Fruit fly (Drosophila melanogaster) whole organism, embryonic: ENCODE measurements around the gene HHEX.
A peak's percentile ranks its signal among the peaks of the same experiment; 100 is the strongest.

Source experiments
- Antp ChIP-seq: fragments of 200-800 bp; sonication (Bioruptor generic); optimal IDR thresholded peaks from 3 replicates; lab custom pipeline; 2016; ENCODE audit warnings: missing biosample characterization, missing genetic modification characterization
- B-H2 ChIP-seq: fragments of 200-800 bp; sonication (Bioruptor generic); optimal IDR thresholded peaks from 2 replicates; lab custom pipeline; 2018; ENCODE audit warnings: missing biosample characterization, mild to moderate bottlenecking, missing genetic modification characterization
- CG11093 ChIP-seq: fragments of 200-800 bp; sonication (Bioruptor generic); IDR thresholded peaks from 3 replicates; pipeline ENCODE4 v1.3.6; 2022; ENCODE audit warnings: missing biosample characterization, missing genetic modification characterization
- CG11695 ChIP-seq: fragments of 200-800 bp; sonication (Bioruptor generic); IDR thresholded peaks from 3 replicates; pipeline ENCODE4 v1.3.6; 2022; ENCODE audit warnings: missing biosample characterization, missing genetic modification characterization
- CG13123 ChIP-seq: fragments of 200-800 bp; sonication (Bioruptor generic); optimal IDR thresholded peaks from 2 replicates; lab custom pipeline; 2016; ENCODE audit warnings: missing biosample characterization, missing genetic modification characterization
- CG13624 ChIP-seq: fragments of 200-800 bp; sonication (Bioruptor generic); optimal IDR thresholded peaks from 2 replicates; lab custom pipeline; 2016; ENCODE audit warnings: missing biosample characterization, missing genetic modification characterization
- CG14710 ChIP-seq: fragments of 200-800 bp; sonication (Bioruptor generic); optimal IDR thresholded peaks from 3 replicates; lab custom pipeline; 2019; ENCODE audit warnings: missing biosample characterization, mild to moderate bottlenecking, missing genetic modification characterization, moderate library complexity
- CG14860 ChIP-seq: fragments of 200-800 bp; sonication (Bioruptor generic); IDR thresholded peaks from 3 replicates; pipeline ENCODE4 v1.3.6; 2022; ENCODE audit warnings: missing biosample characterization, missing genetic modification characterization; ENCODE audit not compliant: partially characterized antibody
- CG14965 ChIP-seq: fragments of 200-800 bp; sonication (Bioruptor generic); optimal IDR thresholded peaks from 2 replicates; lab custom pipeline; 2016; ENCODE audit warnings: missing biosample characterization, missing genetic modification characterization, borderline replicate concordance
- CG15514 ChIP-seq: fragments of 200-800 bp; sonication (Bioruptor generic); optimal IDR thresholded peaks from 3 replicates; lab custom pipeline; 2017; ENCODE audit warnings: missing biosample characterization, missing genetic modification characterization, mild to moderate bottlenecking, moderate library complexity, missing genetic modification reagents
- CG18011 ChIP-seq: fragments of 200-800 bp; sonication (Bioruptor generic); optimal IDR thresholded peaks from 2 replicates; lab custom pipeline; 2017; ENCODE audit warnings: missing biosample characterization, missing genetic modification characterization, mild to moderate bottlenecking, moderate library complexity, missing genotype
- CG2116 ChIP-seq: fragments of 200-800 bp; sonication (Bioruptor generic); optimal IDR thresholded peaks from 3 replicates; lab custom pipeline; 2018; ENCODE audit warnings: missing biosample characterization, mild to moderate bottlenecking, missing genetic modification characterization
- CG3065 ChIP-seq: fragments of 200-800 bp; sonication (Bioruptor generic); optimal IDR thresholded peaks from 2 replicates; lab custom pipeline; 2016; ENCODE audit warnings: missing biosample characterization, missing genetic modification characterization
- CG31224 ChIP-seq: fragments of 200-800 bp; sonication (Bioruptor generic); IDR thresholded peaks from 2 replicates; pipeline ENCODE4 v1.3.6; 2022; ENCODE audit warnings: missing biosample characterization, missing genetic modification characterization
- CG34422 ChIP-seq: fragments of 200-800 bp; sonication (Bioruptor generic); IDR thresholded peaks from 3 replicates; pipeline ENCODE4 v1.3.6; 2022; ENCODE audit warnings: missing biosample characterization, missing genetic modification characterization
- CG3995 ChIP-seq: fragments of 200-800 bp; sonication (Bioruptor generic); optimal IDR thresholded peaks from 3 replicates; lab custom pipeline; 2016; ENCODE audit warnings: missing biosample characterization, missing genetic modification characterization
- CG5245 ChIP-seq: fragments of 200-800 bp; sonication (Bioruptor generic); optimal IDR thresholded peaks from 3 replicates; lab custom pipeline; 2016; ENCODE audit warnings: missing biosample characterization, missing genetic modification characterization
- CG7556 ChIP-seq: fragments of 200-800 bp; sonication (Bioruptor generic); optimal IDR thresholded peaks from 2 replicates; lab custom pipeline; 2017; ENCODE audit warnings: missing biosample characterization, mild to moderate bottlenecking, missing genetic modification characterization
- CG7928 ChIP-seq: fragments of 200-800 bp; sonication (Bioruptor generic); optimal IDR thresholded peaks from 2 replicates; lab custom pipeline; 2017; ENCODE audit warnings: missing biosample characterization, mild to moderate bottlenecking, missing genetic modification characterization
- CG8089 ChIP-seq: fragments of 200-800 bp; sonication (Bioruptor generic); optimal IDR thresholded peaks from 3 replicates; lab custom pipeline; 2016; ENCODE audit warnings: missing biosample characterization, missing genetic modification characterization
- CG8944 ChIP-seq: fragments of 200-800 bp; sonication (Bioruptor generic); optimal IDR thresholded peaks from 3 replicates; lab custom pipeline; 2016; ENCODE audit warnings: missing biosample characterization, missing genetic modification characterization
- CG9609 ChIP-seq: fragments of 200-800 bp; sonication (Bioruptor generic); optimal IDR thresholded peaks from 3 replicates; lab custom pipeline; 2016; ENCODE audit warnings: missing biosample characterization, missing genetic modification characterization
- Dad ChIP-seq: fragments of 200-800 bp; sonication (Bioruptor generic); optimal IDR thresholded peaks from 3 replicates; lab custom pipeline; 2016; ENCODE audit warnings: missing biosample characterization, missing genetic modification characterization
- Dref ChIP-seq: fragments of 200-800 bp; sonication (Bioruptor generic); IDR thresholded peaks from 2 replicates; pipeline ENCODE4 v1.3.6; 2022; ENCODE audit warnings: missing biosample characterization, missing genetic modification characterization
- Ets97D ChIP-seq: fragments of 200-800 bp; sonication (Bioruptor generic); optimal IDR thresholded peaks from 3 replicates; lab custom pipeline; 2016; ENCODE audit warnings: missing biosample characterization, missing genetic modification characterization
- MTF-1 ChIP-seq: fragments of 200-800 bp; sonication (Bioruptor generic); optimal IDR thresholded peaks from 2 replicates; lab custom pipeline; 2018; ENCODE audit warnings: missing biosample characterization, mild to moderate bottlenecking, missing genetic modification characterization, borderline replicate concordance
- Meics ChIP-seq: fragments of 200-800 bp; sonication (Bioruptor generic); optimal IDR thresholded peaks from 2 replicates; lab custom pipeline; 2017; ENCODE audit warnings: missing biosample characterization, mild to moderate bottlenecking, missing genetic modification characterization
- Nf-YB ChIP-seq: fragments of 200-800 bp; sonication (Bioruptor generic); optimal IDR thresholded peaks from 3 replicates; lab custom pipeline; 2019; ENCODE audit warnings: missing biosample characterization, mild to moderate bottlenecking, missing genetic modification characterization, moderate library complexity
- Oaz ChIP-seq: fragments of 200-800 bp; sonication (Bioruptor generic); IDR thresholded peaks from 2 replicates; pipeline ENCODE4 v1.3.6; 2022; ENCODE audit warnings: missing biosample characterization, missing genetic modification characterization
- Six4 ChIP-seq: fragments of 200-800 bp; sonication (Bioruptor generic); optimal IDR thresholded peaks from 2 replicates; lab custom pipeline; 2016; ENCODE audit warnings: missing biosample characterization, missing genetic modification characterization
- Taf1 ChIP-seq: fragments of 200-800 bp; sonication (Bioruptor generic); IDR thresholded peaks from 2 replicates; pipeline ENCODE4 v1.3.6; 2022; ENCODE audit warnings: missing biosample characterization, missing genetic modification characterization
- Usf ChIP-seq: fragments of 200-800 bp; sonication (Bioruptor generic); optimal IDR thresholded peaks from 2 replicates; lab custom pipeline; 2017; ENCODE audit warnings: missing genotype, missing biosample characterization, missing genetic modification characterization
- ci ChIP-seq: fragments of 200-800 bp; sonication (Bioruptor generic); IDR thresholded peaks from 3 replicates; pipeline ENCODE4 v1.3.6; 2022; ENCODE audit warnings: missing biosample characterization, missing genetic modification characterization
- corto ChIP-seq: fragments of 200-800 bp; sonication (Bioruptor generic); optimal IDR thresholded peaks from 2 replicates; lab custom pipeline; 2016; ENCODE audit warnings: missing biosample characterization, mild to moderate bottlenecking, missing genetic modification characterization, moderate library complexity
- da ChIP-seq: fragments of 200-800 bp; sonication (Bioruptor generic); optimal IDR thresholded peaks from 2 replicates; lab custom pipeline; 2016; ENCODE audit warnings: missing biosample characterization, missing genetic modification characterization
- dan ChIP-seq: fragments of 200-800 bp; sonication (Bioruptor generic); IDR thresholded peaks from 2 replicates; pipeline ENCODE4 v1.3.6; 2022; ENCODE audit warnings: missing biosample characterization, missing genetic modification characterization
- exex ChIP-seq: fragments of 200-800 bp; sonication (Bioruptor generic); optimal IDR thresholded peaks from 4 replicates; lab custom pipeline; 2018; ENCODE audit warnings: missing biosample characterization, mild to moderate bottlenecking, missing genetic modification characterization, moderate library complexity
- eyg ChIP-seq: fragments of 200-800 bp; sonication (Bioruptor generic); optimal IDR thresholded peaks from 3 replicates; lab custom pipeline; 2016; ENCODE audit warnings: missing biosample characterization, missing genetic modification characterization
- fru ChIP-seq: fragments of >200 bp; optimal IDR thresholded peaks from 2 replicates; lab custom pipeline; 2017
- gce ChIP-seq: fragments of 200-800 bp; sonication (Bioruptor generic); IDR thresholded peaks from 3 replicates; pipeline ENCODE4 v1.3.6; 2022; ENCODE audit warnings: missing biosample characterization, missing genetic modification characterization
- h ChIP-seq: fragments of >200 bp; optimal IDR thresholded peaks from 2 replicates; lab custom pipeline; 2017
- jing ChIP-seq: fragments of 200-800 bp; sonication (Bioruptor generic); optimal IDR thresholded peaks from 2 replicates; lab custom pipeline; 2018; ENCODE audit warnings: missing biosample characterization, mild to moderate bottlenecking, missing genetic modification characterization
- kni ChIP-seq: fragments of 200-800 bp; sonication (Bioruptor generic); optimal IDR thresholded peaks from 3 replicates; lab custom pipeline; 2017; ENCODE audit warnings: mild to moderate bottlenecking, missing biosample characterization, missing genetic modification reagents, missing genetic modification characterization
- odd ChIP-seq: fragments of 200-800 bp; sonication (Bioruptor generic); optimal IDR thresholded peaks from 2 replicates; lab custom pipeline; 2017; ENCODE audit warnings: missing biosample characterization, mild to moderate bottlenecking, missing genetic modification characterization
- peb ChIP-seq: fragments of 200-800 bp; sonication (Bioruptor generic); IDR thresholded peaks from 2 replicates; pipeline ENCODE4 v1.3.6; 2022; ENCODE audit warnings: missing biosample characterization, missing genetic modification characterization
- pnt ChIP-seq: fragments of 200-800 bp; sonication (Bioruptor generic); optimal IDR thresholded peaks from 3 replicates; lab custom pipeline; 2016; ENCODE audit warnings: missing biosample characterization, missing genetic modification characterization
- repo ChIP-seq: fragments of 200-800 bp; sonication (Bioruptor generic); optimal IDR thresholded peaks from 2 replicates; lab custom pipeline; 2016; ENCODE audit warnings: missing biosample characterization, missing genetic modification characterization
- run ChIP-seq: fragments of 200-800 bp; sonication (Bioruptor generic); optimal IDR thresholded peaks from 3 replicates; lab custom pipeline; 2018; ENCODE audit warnings: missing biosample characterization, mild to moderate bottlenecking, missing genetic modification characterization
- salm ChIP-seq: fragments of 200-800 bp; sonication (Bioruptor generic); optimal IDR thresholded peaks from 2 replicates; lab custom pipeline; 2018; ENCODE audit warnings: missing biosample characterization, mild to moderate bottlenecking, missing genetic modification characterization
- sob ChIP-seq: fragments of 200-800 bp; sonication (Bioruptor generic); IDR thresholded peaks from 2 replicates; pipeline ENCODE4 v1.3.6; 2022; ENCODE audit warnings: missing biosample characterization, missing genetic modification characterization
- wor ChIP-seq: fragments of 200-800 bp; sonication (Bioruptor generic); IDR thresholded peaks from 2 replicates; pipeline ENCODE4 v1.3.6; 2022; ENCODE audit warnings: missing biosample characterization, missing genetic modification characterization

Gene HHEX

DNA sequence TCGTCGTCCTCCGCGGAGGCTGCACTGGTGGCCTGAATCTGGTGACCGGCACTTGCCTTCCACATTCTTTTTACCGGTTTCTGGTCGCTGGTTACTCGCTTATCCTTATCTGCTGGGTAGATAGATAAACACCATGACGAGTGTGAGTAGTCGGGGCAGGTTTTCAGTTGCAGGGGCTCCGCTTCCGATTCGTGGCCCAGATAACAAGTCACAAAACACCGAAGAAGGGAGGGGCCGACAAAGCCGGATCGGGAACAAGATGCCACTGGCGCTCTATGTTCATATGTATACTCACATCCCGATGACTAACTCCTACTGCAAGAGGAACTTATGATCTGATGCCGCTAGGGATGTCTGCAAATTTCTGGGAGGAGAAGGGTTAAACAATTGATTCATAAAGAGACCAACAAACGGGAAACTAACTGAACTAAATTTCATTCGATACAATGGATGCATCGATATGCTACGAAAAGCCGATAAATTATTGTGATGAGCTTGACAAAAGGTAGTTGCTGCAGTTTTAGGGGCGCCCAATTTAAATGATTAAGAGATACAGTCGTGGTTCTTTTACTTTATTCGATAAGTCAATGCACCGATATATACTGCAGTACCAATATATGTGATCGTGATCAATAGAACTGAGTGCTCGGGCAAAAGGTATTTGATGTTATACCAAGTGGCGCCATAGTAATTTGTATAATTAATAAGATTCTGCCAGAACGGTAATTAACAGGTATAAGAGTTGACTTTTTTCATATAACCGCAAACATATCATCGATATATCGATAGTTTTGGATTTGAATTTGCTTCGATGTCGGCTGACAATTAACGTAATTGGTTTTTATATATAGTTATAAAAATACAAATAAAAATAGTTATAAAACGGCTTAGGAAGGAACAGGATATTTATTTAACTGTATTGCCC lies 16.5 kb downstream of the HHEX start, which contains the start of gene Cortactin (continued):
- TF ChIP-seq CG3995 (peak; percentile 90), Meics (GFP tag; lab: Kevin White, UChicago) (no peak), CG8089 (GFP tag; lab: Kevin White, UChicago) (no peak), CG15514 (peak; percentile 62), Usf (GFP tag; lab: Kevin White, UChicago) (no peak), CG31224 (no peak), dan (GFP tag; lab: Robert Waterston, UW) (no peak), CG7928 (no peak), repo (GFP tag; lab: Kevin White, UChicago) (no peak), Oaz (GFP tag; lab: Robert Waterston, UW) (no peak), exex (tag; lab: Kevin White, UChicago) (no peak), Dref (GFP tag; lab: Robert Waterston, UW) (peak; percentile 100), Ets97D (GFP tag; lab: Kevin White, UChicago) (peak; percentile 85), CG13123 (GFP tag; lab: Kevin White, UChicago) (no peak), Antp (GFP tag; lab: Kevin White, UChicago) (no peak), fru (lab: Kevin White, UChicago) (no peak), CG8944 (GFP tag; lab: Kevin White, UChicago) (no peak), CG5245 (GFP tag; lab: Kevin White, UChicago) (no peak), CG14860 (GFP tag; lab: Robert Waterston, UW) (peak; percentile 86), CG18011 (GFP tag; lab: Kevin White, UChicago) (peak; percentile 98), CG9609 (GFP tag; lab: Kevin White, UChicago) (no peak), eyg (GFP tag; lab: Kevin White, UChicago) (no peak), Dad (no peak), CG14965 (GFP tag; lab: Kevin White, UChicago) (no peak), CG14710 (tag; lab: Kevin White, UChicago) (peak; percentile 11), pnt (GFP tag; lab: Kevin White, UChicago) (no peak), Six4 (no peak), gce (GFP tag; lab: Robert Waterston, UW) (no peak; the same call in 2 of the 3 replicates), CG13624 (GFP tag; lab: Kevin White, UChicago) (peak; percentile 22), CG2116 (GFP tag; lab: Kevin White, UChicago) (peak; percentile 69), da (GFP tag; lab: Kevin White, UChicago) (no peak), sob (GFP tag; lab: Robert Waterston, UW) (0 out of 2 replicates have a peak, but pooled peaks have one; percentile 19), MTF-1 (GFP tag; lab: Kevin White, UChicago) (no peak), run (no peak), jing (GFP tag; lab: Kevin White, UChicago) (no peak), salm (tag; lab: Kevin White, UChicago) (no peak), CG11093 (GFP tag; lab: Robert Waterston, UW) (no peak), CG3065 (GFP tag; lab: Kevin White, UChicago) (no peak), odd (GFP tag; lab: Kevin White, UChicago) (no peak), CG34422 (peak; percentile 39; the same call in 1 of the 3 replicates), peb (GFP tag; lab: Robert Waterston, UW) (no peak), h (lab: Kevin White, UChicago) (no peak), corto (GFP tag; lab: Kevin White, UChicago) (no peak), ci (GFP tag; lab: Robert Waterston, UW) (no peak; the same call in 2 of the 3 replicates), Taf1 (GFP tag; lab: Robert Waterston, UW) (no peak), CG7556 (GFP tag; lab: Kevin White, UChicago) (no peak), Nf-YB (no peak), CG11695 (GFP tag; lab: Robert Waterston, UW) (no peak), kni (GFP tag; lab: Kevin White, UChicago) (peak; percentile 77), wor (GFP tag; lab: Robert Waterston, UW) (no peak), B-H2 (GFP tag; lab: Kevin White, UChicago) (peak; percentile 48)
